Worm (Caenorhabditis elegans) whole organism, L4/young adult: ENCODE measurements around the gene ulp-4.

Experiments
- dao-5 ChIP-seq: sonication (generic microtip); optimal IDR thresholded peaks from 2 replicates; lab custom pipeline; 2016; ENCODE audit warnings: missing genotype, missing genetic modification characterization, moderate library complexity, missing compliant biosample characterization
- him-1 ChIP-seq: sonication (generic microtip); optimal IDR thresholded peaks from 2 replicates; lab custom pipeline; 2016; ENCODE audit warnings: missing genotype, missing genetic modification reagents, missing genetic modification characterization, missing compliant biosample characterization

- TF ChIP-seq him-1 (tag; lab: Kevin White, UChicago) (no peak), dao-5 (tag; lab: Kevin White, UChicago) (no peak)
These were observed 39.5 kb downstream of the ulp-4 start, which contains the start of gene T05C12.15 for ce11 chrII:8169283-8169682.
